Worm (Caenorhabditis elegans) whole organism, L4 larva: ENCODE data around the gene C32H11.3.
A peak's percentile ranks its signal among the peaks of the same experiment; 100 is the strongest.

Source experiments
- ama-1 ChIP-seq: fragments of 150-350 bp; optimal IDR thresholded peaks from 2 replicates; lab custom pipeline; 2014; ENCODE audit warnings: inconsistent platforms, mixed read lengths
- ceh-44 ChIP-seq: fragments of 200-800 bp; sonication (Bioruptor generic); IDR thresholded peaks from 2 replicates; pipeline ENCODE4 v1.3.6; 2022; ENCODE audit warnings: missing genetic modification reagents, missing genetic modification characterization, missing compliant biosample characterization
- egl-27 ChIP-seq: sonication (generic microtip); optimal IDR thresholded peaks from 3 replicates; lab custom pipeline; 2017; ENCODE audit warnings: missing biosample characterization, missing genetic modification reagents, missing genetic modification characterization
- lin-13 ChIP-seq: fragments of 150-350 bp; optimal IDR thresholded peaks from 2 replicates; lab custom pipeline; 2014; ENCODE audit warnings: missing biosample characterization, missing genetic modification reagents, missing genetic modification characterization
- mxl-3 ChIP-seq: fragments of 200-800 bp; sonication (Bioruptor generic); optimal IDR thresholded peaks from 2 replicates; lab custom pipeline; 2018; ENCODE audit warnings: mild to moderate bottlenecking, missing genetic modification characterization, missing compliant biosample characterization
- rbr-2 ChIP-seq: sonication (generic microtip); optimal IDR thresholded peaks from 2 replicates; lab custom pipeline; 2016; ENCODE audit warnings: missing genotype, missing genetic modification characterization, missing compliant biosample characterization
- unc-62 ChIP-seq, 3 experiments: fragments of 150-350 bp in 1 of 3; sonication (generic microtip); optimal IDR thresholded peaks in 2 of 3; peaks in 1 of 3; 1 replicate in 1 of 3; 2 replicates in 2 of 3; lab custom pipeline; 2014 to 2017; ENCODE audit warnings: missing biosample characterization in 3 of 3, missing genetic modification characterization in 3 of 3, missing genetic modification reagents in 3 of 3, missing genotype in 1 of 3
- ztf-11 ChIP-seq: fragments of 150-350 bp; optimal IDR thresholded peaks from 2 replicates; lab custom pipeline; 2014; ENCODE audit warnings: missing biosample characterization, missing genetic modification characterization

- TF ChIP-seq ceh-44 (no peak), ztf-11 (no peak), lin-13 (no peak), egl-27 (tag; lab: Kevin White, UChicago) (no peak), ama-1 (lab: Kevin White, UChicago) (no peak), rbr-2 (tag; lab: Kevin White, UChicago) (no peak), mxl-3 (GFP tag; lab: Kevin White, UChicago) (no peak), unc-62 (GFP tag; optimal IDR thresholded peaks at IDR 0.05 in 1 of 2; lab: Kevin White, UChicago) (peak in 1 of 2 experiments; percentile 2), unc-62 (tag; optimal IDR thresholded peaks at IDR 0.05; lab: Kevin White, UChicago) (no peak)
Observed at ce11 chrIV:12886012-12886411, 32.3 kb upstream of the C32H11.3 start.
